2 fruit fly cellular contexts compared by ENCODE assay signal in the genomic region with DNA sequence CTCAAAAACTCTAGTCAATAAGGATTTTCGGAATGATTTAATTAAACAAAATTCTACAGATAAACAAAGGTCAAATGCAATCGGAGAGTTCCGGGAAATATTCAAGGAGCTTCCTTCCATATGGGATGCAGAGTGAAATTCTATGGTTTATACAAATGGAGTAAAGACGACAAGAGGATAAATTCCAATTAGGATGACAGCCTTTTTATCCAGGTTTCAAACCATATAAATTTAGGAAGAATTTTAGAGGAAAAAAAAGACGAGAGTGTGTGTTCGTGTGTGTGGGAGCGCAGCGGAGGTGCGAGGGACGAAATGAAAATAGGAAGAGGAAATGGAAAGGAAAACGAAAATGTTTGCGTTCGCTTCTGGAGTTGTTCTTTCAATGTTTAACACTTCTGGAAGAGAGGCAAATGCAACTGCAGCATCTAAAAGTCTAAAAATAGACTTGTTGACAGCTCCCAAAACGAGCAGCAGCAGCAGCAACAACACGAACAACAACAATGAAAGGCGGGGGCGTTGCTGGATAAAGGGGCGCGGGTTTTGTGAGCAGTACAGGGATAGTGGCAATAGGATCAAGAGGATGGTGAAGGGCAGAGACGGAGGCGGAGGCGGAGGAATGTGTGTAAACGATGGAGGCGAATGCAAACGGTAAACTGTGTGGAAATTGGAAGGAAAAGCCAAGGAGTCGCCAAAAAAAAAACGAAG.
TF ChIP-seq lines count a peak whose summit lies in the region.

No protein-coding gene starts in this region.

- no peak for TF ChIP-seq CTCF in whole organism, embryonic (GFP tag; optimal IDR thresholded peaks at IDR 0.05; lab: Kevin White, UChicago)

TF ChIP-seq in whole organism, embryonic, 481 proteins besides CTCF, POLR2A, EP300 and RAD21:
- no peak for TF ChIP-seq CG31224 (GFP tag; IDR thresholded peaks at IDR 0.05; lab: Robert Waterston, UW)
- TF ChIP-seq BtbVII (GFP tag; optimal IDR thresholded peaks at IDR 0.05; lab: Kevin White, UChicago), result no peak
- peak; percentile 36 for TF ChIP-seq pita (GFP tag; optimal IDR thresholded peaks at IDR 0.05; lab: Kevin White, UChicago)
- TF ChIP-seq CG2712 (tag; optimal IDR thresholded peaks at IDR 0.05; lab: Kevin White, UChicago), result no peak
- peak; percentile 95 for TF ChIP-seq crol (GFP tag; IDR thresholded peaks at IDR 0.05; lab: Robert Waterston, UW)
- peak; percentile 2 for TF ChIP-seq Ets65A (GFP tag; lab: Kevin White, UChicago)
- TF ChIP-seq stwl (tag; optimal IDR thresholded peaks at IDR 0.05; lab: Kevin White, UChicago), result peak; percentile 7
- TF ChIP-seq CrebB (tag; optimal IDR thresholded peaks at IDR 0.05; lab: Kevin White, UChicago), result no peak
- peak; percentile 1 for TF ChIP-seq psq (GFP tag; optimal IDR thresholded peaks at IDR 0.05; lab: Kevin White, UChicago)
- TF ChIP-seq aop (GFP tag; IDR thresholded peaks at IDR 0.05; lab: Robert Waterston, UW), result 0 out of 2 replicates have a peak, but pooled peaks have one; percentile 50
- peak; percentile 38 for TF ChIP-seq Med (GFP tag; lab: Kevin White, UChicago)
- TF ChIP-seq CG17612 (GFP tag; IDR thresholded peaks at IDR 0.05; lab: Robert Waterston, UW), result no peak
- TF ChIP-seq zen (tag; optimal IDR thresholded peaks at IDR 0.05; lab: Kevin White, UChicago), result peak; percentile 11
- TF ChIP-seq Abd-B (GFP tag; optimal IDR thresholded peaks at IDR 0.05; lab: Kevin White, UChicago), result no peak
- peak; percentile 38 for TF ChIP-seq Elba2 (GFP tag; optimal IDR thresholded peaks at IDR 0.05; lab: Kevin White, UChicago)
- peak; percentile 86 for TF ChIP-seq CG4360 (GFP tag; IDR thresholded peaks at IDR 0.05; lab: Robert Waterston, UW)
- no peak for TF ChIP-seq CG9609 (GFP tag; optimal IDR thresholded peaks at IDR 0.05; lab: Kevin White, UChicago)
- peak; percentile 51; the same call in 2 of the 3 replicates for TF ChIP-seq sr (GFP tag; IDR thresholded peaks at IDR 0.05; lab: Robert Waterston, UW)
- peak; percentile 18 for TF ChIP-seq zf30C (GFP tag; optimal IDR thresholded peaks at IDR 0.05; lab: Kevin White, UChicago)
- TF ChIP-seq pnt (GFP tag; optimal IDR thresholded peaks at IDR 0.05; lab: Kevin White, UChicago), result no peak
- no peak for TF ChIP-seq CG17912 (GFP tag; optimal IDR thresholded peaks at IDR 0.05; lab: Kevin White, UChicago)
- peak; percentile 22 for TF ChIP-seq sens (GFP tag; lab: Kevin White, UChicago)
- peak; percentile 86 to 97 for TF ChIP-seq insv (GFP tag; optimal IDR thresholded peaks at IDR 0.05; lab: Kevin White, UChicago)

TF ChIP-seq in whole organism, prepupa, 60 proteins besides CTCF, POLR2A, EP300 and RAD21:
- TF ChIP-seq fd59A (GFP tag; optimal IDR thresholded peaks at IDR 0.05; lab: Kevin White, UChicago) (no peak), Eip78C (GFP tag; lab: Kevin White, UChicago) (peak; percentile 39)
